Worm (Caenorhabditis elegans): ENCODE data around the gene stg-2.

ce11 chrX:8625090-8625489, 18.6 kb downstream of the stg-2 start, which contains the start of gene K01A12.3:
- TF ChIP-seq ama-1 (optimal IDR thresholded peaks at IDR 0.05) (no peak), sea-1 (GFP tag; conservative IDR thresholded peaks at IDR 0.05) (no peak), ets-7 (tag; optimal IDR thresholded peaks at IDR 0.05) (no peak), hmbx-1 (tag; optimal IDR thresholded peaks at IDR 0.05) (no peak), F13C5.2 (tag; optimal IDR thresholded peaks at IDR 0.05) (no peak), flt-1 (GFP tag; IDR thresholded peaks at IDR 0.05) (no peak), ceh-13 (GFP tag; optimal IDR thresholded peaks at IDR 0.05) (no peak), tbx-11 (GFP tag; IDR thresholded peaks at IDR 0.05) (no peak), tra-4 (tag; optimal IDR thresholded peaks at IDR 0.05) (no peak)

Measured in whole organism, early embryonic.